Worm (Caenorhabditis elegans): ENCODE data around the gene F22H10.6.

The F22H10.6 gene

ce11 chrX:16674632-16675031, 16.5 kb downstream of the F22H10.6 start, which contains the start of gene tag-343:
Gene tag-343, minus strand, starts transcription at chrX:16674732.
- TF ChIP-seq rbr-2 (tag; optimal IDR thresholded peaks at IDR 0.05) = no peak
- no peak for TF ChIP-seq Y48G9A.11 (GFP tag; IDR thresholded peaks at IDR 0.05)
- no peak for TF ChIP-seq nhr-10 (tag; optimal IDR thresholded peaks at IDR 0.05)
- TF ChIP-seq lin-38 (GFP tag; IDR thresholded peaks at IDR 0.05) = no peak
- no peak for TF ChIP-seq spr-1 (tag; optimal IDR thresholded peaks at IDR 0.05)
- no peak for TF ChIP-seq daf-19 (GFP tag; conservative IDR thresholded peaks at IDR 0.05)
- TF ChIP-seq F44E2.7 (GFP tag; IDR thresholded peaks at IDR 0.05) = no peak
- no peak for TF ChIP-seq ztf-7 (tag; optimal IDR thresholded peaks at IDR 0.05)
- no peak for TF ChIP-seq hif-1 (tag; optimal IDR thresholded peaks at IDR 0.05)
- TF ChIP-seq mdl-1 (tag; optimal IDR thresholded peaks at IDR 0.05) = no peak
- no peak for TF ChIP-seq ces-1 (GFP tag; optimal IDR thresholded peaks at IDR 0.05)
- no peak for TF ChIP-seq nhr-76 (tag; optimal IDR thresholded peaks at IDR 0.05)
- no peak for TF ChIP-seq ceh-62 (tag; optimal IDR thresholded peaks at IDR 0.05)

ce11 chrX:16672661-16673060, 18.5 kb downstream of the F22H10.6 start:
- TF ChIP-seq mdt-29 (GFP tag; IDR thresholded peaks at IDR 0.05) (no peak), lin-38 (GFP tag; IDR thresholded peaks at IDR 0.05) (no peak), set-16 (GFP tag; IDR thresholded peaks at IDR 0.05) (no peak), mdl-1 (tag; optimal IDR thresholded peaks at IDR 0.05) (peak in 1 of 2 experiments; percentile 18), ceh-32 (tag; optimal IDR thresholded peaks at IDR 0.05; ENCODE audit: poor library complexity) (no peak), hlh-30 (tag; optimal IDR thresholded peaks at IDR 0.05; ENCODE audit: insufficient read depth) (peak; percentile 26), Y75B8A.6 (GFP tag; IDR thresholded peaks at IDR 0.05) (no peak), mes-2 (tag; optimal IDR thresholded peaks at IDR 0.05; ENCODE audit: poor library complexity, severe bottlenecking) (peak; percentile 23), pqm-1 (tag; optimal IDR thresholded peaks at IDR 0.05) (peak; percentile 63), Y5F2A.4 (GFP tag; optimal IDR thresholded peaks at IDR 0.05) (no peak), nhr-111 (GFP tag; optimal IDR thresholded peaks at IDR 0.05) (no peak), hlh-11 (tag; optimal IDR thresholded peaks at IDR 0.05) (peak; percentile 61), lin-15B (tag; optimal IDR thresholded peaks at IDR 0.05) (no peak), php-3 (GFP tag; IDR thresholded peaks at IDR 0.05) (peak; percentile 70; the same call in 1 of the 2 replicates), nhr-28 (tag; optimal IDR thresholded peaks at IDR 0.05) (peak; percentile 58), daf-16 (GFP tag; optimal IDR thresholded peaks at IDR 0.05) (no peak), daf-16 (tag; optimal IDR thresholded peaks at IDR 0.05) (peak; percentile 99), egl-27 (tag; optimal IDR thresholded peaks at IDR 0.05) (no peak), ceh-44 (GFP tag; IDR thresholded peaks at IDR 0.05) (no peak), dmd-6 (GFP tag; IDR thresholded peaks at IDR 0.05) (peak; percentile 53; the same call in 1 of the 2 replicates), nhr-11 (tag; optimal IDR thresholded peaks at IDR 0.05) (no peak), dve-1 (tag; optimal IDR thresholded peaks at IDR 0.05; ENCODE audit: insufficient read depth) (peak; percentile 71), F37D6.2 (tag; optimal IDR thresholded peaks at IDR 0.05) (no peak), lin-39 (tag; optimal IDR thresholded peaks at IDR 0.05) (no peak)

DNA sequence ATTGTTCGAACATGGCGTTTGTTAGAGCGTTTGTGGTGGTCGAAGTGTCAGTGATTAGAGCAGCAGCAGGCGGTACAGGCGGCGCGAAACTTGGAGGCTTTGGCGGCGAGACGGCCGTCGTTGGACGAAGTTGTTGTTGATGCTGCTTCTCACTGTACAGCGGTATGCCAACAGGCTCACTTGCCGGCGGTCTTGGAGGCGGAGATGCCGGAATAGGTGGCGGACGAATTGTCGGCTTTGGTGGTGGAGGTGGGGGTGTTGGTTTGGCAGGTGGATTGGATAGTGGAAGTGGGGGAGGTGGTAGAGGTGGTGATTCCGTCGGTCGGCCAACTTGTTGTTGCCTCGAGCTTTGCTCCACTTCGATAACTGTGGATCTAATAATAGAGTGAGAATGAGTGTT, 19.9 kb downstream of the F22H10.6 start:
- TF ChIP-seq hmg-1.1 (GFP tag; IDR thresholded peaks at IDR 0.05) (no peak), egl-27 (tag; optimal IDR thresholded peaks at IDR 0.05) (no peak), egl-43 (GFP tag; IDR thresholded peaks at IDR 0.05) (0 out of 2 replicates have a peak, but pooled peaks have one; percentile 58), set-16 (GFP tag; IDR thresholded peaks at IDR 0.05) (peak; percentile 86), mxl-3 (GFP tag; optimal IDR thresholded peaks at IDR 0.05) (no peak), fos-1 (tag; optimal IDR thresholded peaks at IDR 0.05) (no peak), daf-12 (tag; optimal IDR thresholded peaks at IDR 0.05) (no peak), D1046.2 (GFP tag; IDR thresholded peaks at IDR 0.05) (no peak), php-3 (GFP tag; IDR thresholded peaks at IDR 0.05) (0 out of 2 replicates have a peak, but pooled peaks have one; percentile 39), tag-97 (GFP tag; IDR thresholded peaks at IDR 0.05) (no peak), hlh-11 (tag; optimal IDR thresholded peaks at IDR 0.05) (peak; percentile 18)
